Fruit fly (Drosophila melanogaster): ENCODE results near the gene Tbh.

DNA sequence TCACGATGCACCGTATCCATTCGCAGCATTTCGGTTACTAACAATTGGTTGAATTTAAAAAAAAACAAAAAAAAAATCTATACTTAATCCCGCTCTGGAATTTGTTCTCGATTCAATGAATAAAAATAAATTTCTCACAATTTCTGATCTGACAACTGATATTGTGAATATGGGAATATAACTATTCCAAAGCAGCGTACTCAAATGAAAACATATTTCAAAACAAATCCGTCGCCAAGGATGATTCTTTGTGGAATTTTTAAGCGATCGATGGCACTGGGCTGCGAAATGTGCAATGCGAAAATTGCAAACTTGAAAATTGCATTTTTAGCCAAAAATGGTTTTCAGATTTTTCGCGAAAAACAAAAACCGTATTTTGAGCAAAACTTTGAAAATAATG lies 25.7 kb downstream of the Tbh start, which contains the start of gene CG15333:
- TF ChIP-seq PHDP (tag; optimal IDR thresholded peaks at IDR 0.05) (no peak), dpn (GFP tag; optimal IDR thresholded peaks at IDR 0.05) (no peak), sens (GFP tag) (no peak), pan (optimal IDR thresholded peaks at IDR 0.05) (no peak), pan (GFP tag; optimal IDR thresholded peaks at IDR 0.05 in 1 of 2, IDR thresholded peaks at IDR 0.05 in 1 of 2) (no peak), knrl (GFP tag; IDR thresholded peaks at IDR 0.05; ENCODE audit: partially characterized antibody) (no peak), kay (GFP tag; optimal IDR thresholded peaks at IDR 0.05) (no peak), btn (GFP tag; optimal IDR thresholded peaks at IDR 0.05) (no peak)

Data from whole organism, embryonic.